Worm (Caenorhabditis elegans) whole organism, midembryonic: Measurements from ENCODE around the gene paqr-2.

Experiments used
- flt-1 ChIP-seq: fragments of 200-800 bp; sonication (Bioruptor generic); IDR thresholded peaks from 2 replicates; pipeline ENCODE4 v1.3.6; 2022; ENCODE audit warnings: missing genetic modification characterization, missing compliant biosample characterization
- ref-1 ChIP-seq: fragments of 200-800 bp; sonication (Bioruptor generic); conservative IDR thresholded peaks from 2 replicates; pipeline ENCODE4 v1.3.6; 2022; ENCODE audit warnings: missing genetic modification reagents, missing genetic modification characterization, missing compliant biosample characterization
- tab-1 ChIP-seq: fragments of 200-800 bp; sonication (Bioruptor generic); IDR thresholded peaks from 2 replicates; pipeline ENCODE4 v1.3.6; 2022; ENCODE audit warnings: missing genetic modification characterization, missing compliant biosample characterization
- ztf-29 ChIP-seq: fragments of 200-800 bp; sonication (Bioruptor generic); IDR thresholded peaks from 2 replicates; pipeline ENCODE4 v1.3.6; 2022; ENCODE audit warnings: missing genetic modification reagents, missing genetic modification characterization, missing compliant biosample characterization

- no peak for TF ChIP-seq flt-1 (GFP tag; lab: Robert Waterston, UW)
- TF ChIP-seq ztf-29 (GFP tag; lab: Robert Waterston, UW), result no peak
- TF ChIP-seq tab-1 (GFP tag; lab: Robert Waterston, UW), result no peak
- no peak for TF ChIP-seq ref-1 (GFP tag; lab: Robert Waterston, UW)
These were observed 27.9 kb upstream of the paqr-2 start, which contains the start of gene W03A5.1 for ce11 chrIII:5407588-5407987.
